Worm (Caenorhabditis elegans): Measurements from ENCODE around the gene C05C8.5.

ce11 chrV:7199077-7199476, 35.5 kb downstream of the C05C8.5 start:
- no peak for TF ChIP-seq snu-23 (GFP tag; optimal IDR thresholded peaks at IDR 0.05)
- no peak for TF ChIP-seq aly-2 (tag; optimal IDR thresholded peaks at IDR 0.05)
- TF ChIP-seq fkh-10 (GFP tag; optimal IDR thresholded peaks at IDR 0.05), result no peak
- TF ChIP-seq lin-39 (tag; optimal IDR thresholded peaks at IDR 0.05), result no peak
- TF ChIP-seq unc-62 (GFP tag; optimal IDR thresholded peaks at IDR 0.05), result no peak
- no peak for TF ChIP-seq alr-1 (tag; optimal IDR thresholded peaks at IDR 0.05; ENCODE audit: borderline replicate concordance)
- no peak for TF ChIP-seq grh-1 (GFP tag; IDR thresholded peaks at IDR 0.05)
- TF ChIP-seq lir-3 (tag; optimal IDR thresholded peaks at IDR 0.05; ENCODE audit: poor library complexity), result no peak
- no peak for TF ChIP-seq ceh-82 (tag; optimal IDR thresholded peaks at IDR 0.05)
- no peak for TF ChIP-seq rnt-1 (tag; optimal IDR thresholded peaks at IDR 0.05)
- no peak for TF ChIP-seq jun-1 (tag; optimal IDR thresholded peaks at IDR 0.05)
- TF ChIP-seq zag-1 (tag; optimal IDR thresholded peaks at IDR 0.05), result no peak
- TF ChIP-seq aha-1 (tag; optimal IDR thresholded peaks at IDR 0.05), result no peak

All from whole organism, L1 larva.